Fruit fly (Drosophila melanogaster) Kc167 (cell line): ENCODE data around the gene Gyf.

Source experiments
- Myc ChIP-seq: fragments of >200 bp; optimal IDR thresholded peaks from 2 replicates; lab custom pipeline; 2017; ENCODE audit warnings: missing external identifiers
- Sin3A ChIP-seq: fragments of >200 bp; optimal IDR thresholded peaks from 2 replicates; lab custom pipeline; 2018; ENCODE audit warnings: missing external identifiers
- h ChIP-seq: fragments of >200 bp; optimal IDR thresholded peaks from 3 replicates; lab custom pipeline; 2018; ENCODE audit warnings: missing external identifiers
- insv ChIP-seq: fragments of >200 bp; optimal IDR thresholded peaks from 3 replicates; lab custom pipeline; 2018; ENCODE audit warnings: missing external identifiers
- psq ChIP-seq: fragments of >200 bp; optimal IDR thresholded peaks from 2 replicates; lab custom pipeline; 2017; ENCODE audit warnings: missing external identifiers
- ttk ChIP-seq: sonication (Bioruptor generic); optimal IDR thresholded peaks from 2 replicates; lab custom pipeline; 2017; ENCODE audit warnings: missing external identifiers

Gyf gene

DNA sequence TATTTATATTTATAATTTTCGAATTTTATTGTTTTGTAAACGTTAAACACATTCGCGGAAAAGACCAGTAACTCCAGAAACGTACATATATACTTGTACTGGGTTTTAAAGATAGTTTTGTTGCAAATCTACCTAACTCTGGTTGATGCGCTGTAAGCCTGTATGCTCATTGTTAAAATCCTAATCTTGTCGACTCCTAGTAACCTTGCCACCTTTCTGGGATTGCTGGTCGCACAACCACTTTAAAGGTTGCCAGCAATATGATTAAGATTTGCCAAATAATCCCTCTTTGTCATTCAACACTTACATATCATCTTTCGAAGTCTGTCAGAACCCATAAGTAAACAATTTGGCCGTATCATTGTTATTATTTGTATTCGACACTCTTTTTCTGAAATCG is 20.7 kb downstream of the Gyf start:
- TF ChIP-seq psq (lab: Kevin White, UChicago), result no peak
- TF ChIP-seq Sin3A (lab: Kevin White, UChicago), result no peak
- TF ChIP-seq h (lab: Kevin White, UChicago), result no peak
- no peak for TF ChIP-seq ttk (lab: Kevin White, UChicago)
- TF ChIP-seq Myc (lab: Kevin White, UChicago), result no peak
- no peak for TF ChIP-seq insv (lab: Kevin White, UChicago)

dm6 chr4:844468-844867 is 22.4 kb downstream of the Gyf start, which contains the start of gene fd102C:
Gene fd102C (minus strand): TSS chr4:844529.
- TF ChIP-seq insv (lab: Kevin White, UChicago), result no peak
- TF ChIP-seq psq (lab: Kevin White, UChicago), result no peak
- TF ChIP-seq ttk (lab: Kevin White, UChicago), result no peak
- no peak for TF ChIP-seq Sin3A (lab: Kevin White, UChicago)
- TF ChIP-seq Myc (lab: Kevin White, UChicago), result no peak
- TF ChIP-seq h (lab: Kevin White, UChicago), result no peak

DNA sequence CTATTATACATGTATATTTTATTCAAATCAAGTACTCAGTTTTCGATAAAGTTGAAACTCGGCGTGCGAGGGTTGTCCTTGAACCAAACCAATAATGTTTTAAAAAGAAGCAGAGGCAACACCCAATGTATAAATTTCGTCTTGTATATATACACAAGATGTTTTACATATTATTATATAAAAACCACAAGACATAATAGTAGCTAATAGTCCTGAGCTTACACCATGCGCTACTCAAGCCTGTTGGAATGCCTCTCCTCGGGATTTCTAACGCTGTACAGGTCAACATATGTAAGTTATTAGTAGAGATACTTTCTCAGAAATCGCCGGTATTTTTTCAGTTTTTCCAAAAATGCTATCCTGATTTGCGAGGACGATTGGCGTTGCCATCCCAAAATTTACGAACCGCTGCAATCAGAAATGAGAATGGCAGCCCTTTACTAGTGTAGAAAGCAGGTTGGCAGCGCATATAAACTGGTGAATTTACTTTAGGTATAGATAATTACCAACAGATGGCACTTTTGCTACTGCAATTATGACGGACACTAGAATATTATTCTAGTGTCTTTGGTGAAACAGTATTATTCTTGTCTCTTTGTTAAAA is 31.2 kb downstream of the Gyf start:
- TF ChIP-seq psq (lab: Kevin White, UChicago), result no peak
- TF ChIP-seq h (lab: Kevin White, UChicago), result no peak
- TF ChIP-seq insv (lab: Kevin White, UChicago), result no peak
- no peak for TF ChIP-seq Sin3A (lab: Kevin White, UChicago)
- TF ChIP-seq ttk (lab: Kevin White, UChicago), result no peak
- no peak for TF ChIP-seq Myc (lab: Kevin White, UChicago)

- TF ChIP-seq psq (lab: Kevin White, UChicago) (no peak), Myc (lab: Kevin White, UChicago) (no peak), h (lab: Kevin White, UChicago) (no peak), ttk (lab: Kevin White, UChicago) (no peak), insv (lab: Kevin White, UChicago) (no peak), Sin3A (lab: Kevin White, UChicago) (no peak)
These were observed 31.8 kb downstream of the Gyf start for dm6 chr4:834837-835534.

DNA sequence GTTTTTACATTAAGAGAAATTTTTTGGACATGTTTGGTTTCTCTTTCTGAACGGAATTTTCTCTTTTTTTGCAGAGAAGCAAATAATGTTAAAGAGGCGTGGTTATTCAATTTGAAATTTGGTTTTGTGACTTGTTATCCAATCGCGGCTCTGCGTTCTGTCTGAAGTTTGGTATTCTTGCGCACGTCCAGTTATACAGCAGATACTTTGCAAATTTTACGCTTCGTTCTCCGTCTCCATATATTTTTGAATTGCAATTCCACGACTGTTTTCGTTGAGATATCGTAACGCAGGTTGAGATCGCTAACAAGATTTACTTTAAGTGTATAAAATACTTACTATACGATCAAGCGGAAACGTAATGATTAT is 32.4 kb downstream of the Gyf start:
- TF ChIP-seq ttk (lab: Kevin White, UChicago), result no peak

dm6 chr4:833790-834451 is 32.9 kb downstream of the Gyf start, which contains the start of gene Sox102F:
Gene Sox102F (minus strand): TSS chr4:834393.
- no peak for TF ChIP-seq ttk (lab: Kevin White, UChicago)

DNA sequence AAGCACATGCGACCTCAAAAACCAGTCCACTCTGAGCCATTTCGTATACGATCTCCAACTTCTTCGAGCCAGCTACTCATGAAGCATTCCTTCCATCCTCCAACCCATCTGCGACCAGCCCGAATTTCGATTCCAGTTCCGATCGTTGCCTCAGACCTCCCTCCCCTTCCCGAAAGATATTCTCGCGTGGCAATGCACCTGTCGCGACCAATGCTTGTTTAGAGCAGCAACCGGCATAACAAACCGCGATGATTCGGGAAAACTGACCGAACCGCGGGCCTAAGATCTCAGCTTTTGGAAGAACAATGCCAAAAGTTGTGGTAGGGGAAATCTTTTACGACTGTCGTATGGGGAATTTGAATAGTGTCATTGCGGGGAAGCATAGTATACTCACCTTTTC is 33.8 kb downstream of the Gyf start:
- TF ChIP-seq Myc (lab: Kevin White, UChicago), result no peak
- no peak for TF ChIP-seq psq (lab: Kevin White, UChicago)
- TF ChIP-seq h (lab: Kevin White, UChicago), result no peak
- TF ChIP-seq Sin3A (lab: Kevin White, UChicago), result no peak
- TF ChIP-seq insv (lab: Kevin White, UChicago), result no peak
- TF ChIP-seq ttk (lab: Kevin White, UChicago), result no peak

DNA sequence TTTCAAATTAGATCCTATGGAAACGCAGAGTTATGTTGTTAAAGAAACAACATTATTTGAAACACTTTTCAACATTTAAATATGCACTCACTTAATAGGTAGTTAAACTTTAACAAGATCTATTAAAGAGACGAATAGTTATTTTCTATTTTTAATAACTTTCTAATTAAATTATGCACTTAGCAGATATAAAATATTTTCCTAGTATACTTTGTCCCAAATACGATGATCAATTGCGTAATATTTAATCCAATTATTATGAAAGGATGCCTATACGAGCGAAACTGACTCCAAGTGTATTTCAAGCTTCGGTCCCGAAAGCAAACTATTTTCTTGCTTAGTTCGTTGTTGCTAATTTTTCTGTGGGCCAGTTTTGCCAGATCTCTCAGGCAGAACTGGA is 35.0 kb downstream of the Gyf start:
- no peak for TF ChIP-seq psq (lab: Kevin White, UChicago)
- no peak for TF ChIP-seq insv (lab: Kevin White, UChicago)
- TF ChIP-seq Sin3A (lab: Kevin White, UChicago), result no peak
- no peak for TF ChIP-seq Myc (lab: Kevin White, UChicago)

dm6 chr4:829783-830182 is 37.0 kb downstream of the Gyf start:
- TF ChIP-seq h (lab: Kevin White, UChicago) (no peak), Myc (lab: Kevin White, UChicago) (no peak), psq (lab: Kevin White, UChicago) (no peak), Sin3A (lab: Kevin White, UChicago) (no peak), ttk (lab: Kevin White, UChicago) (no peak), insv (lab: Kevin White, UChicago) (no peak)

DNA sequence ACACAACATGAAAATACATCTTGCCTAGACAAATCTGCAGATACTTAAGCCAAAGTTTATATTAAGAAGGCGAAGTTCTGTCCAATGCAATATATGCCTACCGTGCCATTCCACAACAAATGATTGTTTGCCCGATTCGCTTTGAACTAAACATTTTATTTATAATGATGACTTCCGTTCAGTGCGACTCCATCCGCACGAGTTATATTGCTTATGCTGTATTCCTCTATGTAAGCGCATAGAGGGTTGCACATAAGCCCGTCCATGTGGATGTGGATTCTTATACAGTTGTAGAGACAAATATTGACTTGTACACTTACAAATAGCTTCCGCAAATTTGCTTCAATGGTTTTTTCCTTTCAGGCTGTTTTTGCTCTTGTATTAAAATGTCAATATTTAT is 42.8 kb downstream of the Gyf start:
- TF ChIP-seq h (lab: Kevin White, UChicago) (no peak), Myc (lab: Kevin White, UChicago) (no peak), Sin3A (lab: Kevin White, UChicago) (no peak), psq (lab: Kevin White, UChicago) (no peak), ttk (lab: Kevin White, UChicago) (no peak), insv (lab: Kevin White, UChicago) (no peak)

- TF ChIP-seq Sin3A (lab: Kevin White, UChicago), result no peak
- TF ChIP-seq ttk (lab: Kevin White, UChicago), result no peak
- TF ChIP-seq psq (lab: Kevin White, UChicago), result no peak
- no peak for TF ChIP-seq h (lab: Kevin White, UChicago)
- TF ChIP-seq Myc (lab: Kevin White, UChicago), result no peak
- TF ChIP-seq insv (lab: Kevin White, UChicago), result no peak
These were observed 49.0 kb downstream of the Gyf start for dm6 chr4:817799-818198.
